Fruit fly (Drosophila melanogaster) whole organism, adult: ENCODE measurements around the gene BTBD9.

ENCODE experiments used
- Clk ChIP-seq: fragments of 200-800 bp; sonication (Bioruptor generic); optimal IDR thresholded peaks from 2 replicates; lab custom pipeline; 2017; ENCODE audit warnings: missing biosample characterization, missing genetic modification characterization
- cic ChIP-seq: fragments of 200-800 bp; sonication (Bioruptor generic); optimal IDR thresholded peaks from 2 replicates; lab custom pipeline; 2017; ENCODE audit warnings: missing biosample characterization, mild to moderate bottlenecking, missing genetic modification characterization, moderate library complexity

- TF ChIP-seq Clk (GFP tag; lab: Kevin White, UChicago) (no peak), cic (GFP tag; lab: Kevin White, UChicago) (no peak)
Observed at dm6 chrX:10738151-10738430, 30.2 kb upstream of the BTBD9 start.
